Fruit fly (Drosophila melanogaster) whole organism, prepupa: ENCODE data around the gene Top3alpha.

Source experiments
- CG10669 ChIP-seq: fragments of 200-800 bp; sonication (Bioruptor generic); optimal IDR thresholded peaks from 3 replicates; lab custom pipeline; 2018; ENCODE audit warnings: missing biosample characterization, mild to moderate bottlenecking, missing genetic modification characterization, moderate library complexity
- CG11294 ChIP-seq: fragments of 200-800 bp; sonication (Bioruptor generic); IDR thresholded peaks from 2 replicates; pipeline ENCODE4 v1.3.6; 2022; ENCODE audit warnings: missing biosample characterization, missing genetic modification characterization
- CG15336 ChIP-seq: fragments of 200-800 bp; sonication (Bioruptor generic); IDR thresholded peaks from 2 replicates; pipeline ENCODE4 v1.3.6; 2022; ENCODE audit warnings: missing biosample characterization, missing genetic modification characterization
- CG3032 ChIP-seq: fragments of 200-800 bp; optimal IDR thresholded peaks from 2 replicates; lab custom pipeline; 2019; ENCODE audit warnings: missing biosample characterization, mild to moderate bottlenecking, missing genetic modification characterization, moderate library complexity
- CG6276 ChIP-seq: fragments of 200-800 bp; sonication (Bioruptor generic); optimal IDR thresholded peaks from 2 replicates; lab custom pipeline; 2017; ENCODE audit warnings: missing biosample characterization, mild to moderate bottlenecking, missing genetic modification characterization
- CG9139 ChIP-seq: fragments of 200-800 bp; sonication (Bioruptor generic); optimal IDR thresholded peaks from 3 replicates; lab custom pipeline; 2017; ENCODE audit warnings: missing biosample characterization, mild to moderate bottlenecking, missing genetic modification characterization
- Eip75B ChIP-seq: fragments of 200-800 bp; sonication (Bioruptor generic); optimal IDR thresholded peaks from 3 replicates; lab custom pipeline; 2016; ENCODE audit warnings: missing biosample characterization, missing genetic modification characterization
- Ets21C ChIP-seq: fragments of 200-800 bp; sonication (Bioruptor generic); optimal IDR thresholded peaks from 3 replicates; lab custom pipeline; 2016; ENCODE audit warnings: missing biosample characterization, missing genetic modification characterization
- Smox ChIP-seq: fragments of 200-800 bp; sonication (Bioruptor generic); optimal IDR thresholded peaks from 3 replicates; lab custom pipeline; 2016; ENCODE audit warnings: missing biosample characterization, missing genetic modification characterization
- Sox102F ChIP-seq: fragments of 200-800 bp; sonication (Bioruptor generic); optimal IDR thresholded peaks from 2 replicates; lab custom pipeline; 2016; ENCODE audit warnings: missing biosample characterization, mild to moderate bottlenecking, missing genetic modification characterization
- cyc ChIP-seq: fragments of 200-800 bp; sonication (Bioruptor generic); optimal IDR thresholded peaks from 3 replicates; lab custom pipeline; 2016; ENCODE audit warnings: missing biosample characterization, missing genetic modification characterization
- pdm3 ChIP-seq: fragments of 200-800 bp; sonication (Bioruptor generic); optimal IDR thresholded peaks from 3 replicates; lab custom pipeline; 2016; ENCODE audit warnings: missing biosample characterization, missing genetic modification characterization

dm6 chr2L:19512184-19512583, 14.2 kb downstream of the Top3alpha start:
- no peak for TF ChIP-seq Smox
- TF ChIP-seq Ets21C (GFP tag; lab: Kevin White, UChicago) = no peak
- TF ChIP-seq CG11294 = no peak
- no peak for TF ChIP-seq pdm3 (GFP tag; lab: Kevin White, UChicago)
- TF ChIP-seq CG15336 (GFP tag; lab: Robert Waterston, UW) = no peak
- no peak for TF ChIP-seq Sox102F (GFP tag; lab: Kevin White, UChicago)
- no peak for TF ChIP-seq CG3032 (tag; lab: Kevin White, UChicago)
- TF ChIP-seq Eip75B (GFP tag; lab: Kevin White, UChicago) = no peak
- TF ChIP-seq CG10669 (GFP tag; lab: Kevin White, UChicago) = no peak
- TF ChIP-seq cyc = no peak
- no peak for TF ChIP-seq CG6276 (GFP tag; lab: Kevin White, UChicago)
- no peak for TF ChIP-seq CG9139 (GFP tag; lab: Kevin White, UChicago)
